Worm (Caenorhabditis elegans): ENCODE data around the gene F56A11.5.

ce11 chrIV:607628-608027, 37.0 kb upstream of the F56A11.5 start:
- no peak for TF ChIP-seq unc-55 (GFP tag; optimal IDR thresholded peaks at IDR 0.05)
- no peak for TF ChIP-seq madf-2 (tag; optimal IDR thresholded peaks at IDR 0.05)
- no peak for TF ChIP-seq ama-1 (optimal IDR thresholded peaks at IDR 0.05)
- TF ChIP-seq unc-3 (GFP tag; conservative IDR thresholded peaks at IDR 0.05): no peak
- no peak for TF ChIP-seq unc-3 (tag; optimal IDR thresholded peaks at IDR 0.05)
- TF ChIP-seq K02D7.2 (tag; optimal IDR thresholded peaks at IDR 0.05): no peak

Measured in whole organism, late embryonic.